Fruit fly (Drosophila melanogaster): ENCODE measurements around the gene CG9581.

DNA sequence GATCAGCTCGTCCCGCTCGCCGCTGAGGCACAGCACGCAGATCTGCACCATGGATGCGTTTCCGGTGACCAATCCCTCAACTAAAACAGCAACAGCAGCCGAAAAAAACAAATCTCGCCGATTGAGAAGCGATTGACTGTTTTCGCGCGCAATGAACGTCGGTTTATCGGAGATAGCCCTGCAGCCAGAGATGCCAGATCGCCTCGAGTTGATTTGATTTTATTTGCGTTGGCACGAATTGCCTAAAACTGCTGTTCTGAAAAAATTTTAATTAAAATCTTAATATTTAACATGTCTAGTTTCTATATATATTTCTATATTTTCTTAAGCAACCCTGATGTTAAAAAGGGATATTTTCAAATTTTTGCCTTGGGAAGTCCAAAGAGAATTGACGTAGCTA is 7.2 kb downstream of the CG9581 start:
- TF ChIP-seq CTCF (optimal IDR thresholded peaks at IDR 0.05) (no peak), CG8478 (optimal IDR thresholded peaks at IDR 0.05) (no peak)
